Fruit fly (Drosophila melanogaster): ENCODE measurements around the gene Acbp5.

- TF ChIP-seq CG12659 (GFP tag; optimal IDR thresholded peaks at IDR 0.05) (no peak), HLH3B (GFP tag; IDR thresholded peaks at IDR 0.05) (no peak), CG15696 (tag; optimal IDR thresholded peaks at IDR 0.05) (no peak), Oli (tag; optimal IDR thresholded peaks at IDR 0.05) (no peak), tin (GFP tag; optimal IDR thresholded peaks at IDR 0.05) (no peak), h (optimal IDR thresholded peaks at IDR 0.05) (no peak), cas (GFP tag; IDR thresholded peaks at IDR 0.05) (no peak), pan (optimal IDR thresholded peaks at IDR 0.05) (no peak), pan (GFP tag; optimal IDR thresholded peaks at IDR 0.05 in 1 of 2, IDR thresholded peaks at IDR 0.05 in 1 of 2) (no peak), Bdp1 (GFP tag; optimal IDR thresholded peaks at IDR 0.05) (no peak)
Observed at dm6 chr3L:8774974-8775731, 13.2 kb downstream of the Acbp5 start.

All from whole organism, embryonic.